Fruit fly (Drosophila melanogaster) whole organism, embryonic: Measurements from ENCODE around the gene CG15534.

ENCODE experiments used
- CG11504 ChIP-seq: fragments of 200-800 bp; sonication (Bioruptor generic); optimal IDR thresholded peaks from 3 replicates; lab custom pipeline; 2019; ENCODE audit warnings: missing biosample characterization, mild to moderate bottlenecking, missing genetic modification characterization, moderate library complexity
- CG12071 ChIP-seq: fragments of 200-800 bp; sonication (Bioruptor generic); optimal IDR thresholded peaks from 3 replicates; lab custom pipeline; 2018; ENCODE audit warnings: missing biosample characterization, mild to moderate bottlenecking, missing genetic modification characterization
- CG12299 ChIP-seq: fragments of 200-800 bp; sonication (Bioruptor generic); optimal IDR thresholded peaks from 2 replicates; lab custom pipeline; 2018; ENCODE audit warnings: missing biosample characterization, mild to moderate bottlenecking, missing genetic modification characterization
- CG2889 ChIP-seq: fragments of 200-800 bp; sonication (Bioruptor generic); IDR thresholded peaks from 3 replicates; pipeline ENCODE4 v1.3.6; 2022; ENCODE audit warnings: missing biosample characterization, missing genetic modification characterization
- CG32767 ChIP-seq: fragments of 200-800 bp; sonication (Bioruptor generic); IDR thresholded peaks from 2 replicates; pipeline ENCODE4 v1.3.6; 2022; ENCODE audit warnings: missing biosample characterization, missing genetic modification characterization
- CG34224 ChIP-seq: fragments of 200-800 bp; sonication (Bioruptor generic); IDR thresholded peaks from 3 replicates; pipeline ENCODE4 v1.3.6; 2022; ENCODE audit warnings: missing biosample characterization, missing genetic modification characterization; ENCODE audit not compliant: partially characterized antibody
- CG7556 ChIP-seq: fragments of 200-800 bp; sonication (Bioruptor generic); optimal IDR thresholded peaks from 2 replicates; lab custom pipeline; 2017; ENCODE audit warnings: missing biosample characterization, mild to moderate bottlenecking, missing genetic modification characterization
- CG7786 ChIP-seq: fragments of 200-800 bp; sonication (Bioruptor generic); optimal IDR thresholded peaks from 2 replicates; lab custom pipeline; 2016; ENCODE audit warnings: missing biosample characterization, missing genetic modification characterization
- CG9215 ChIP-seq: fragments of 200-800 bp; sonication (Bioruptor generic); IDR thresholded peaks from 2 replicates; pipeline ENCODE4 v1.3.6; 2022; ENCODE audit warnings: missing biosample characterization, missing genetic modification characterization
- Hand ChIP-seq: fragments of 200-800 bp; sonication (Bioruptor generic); optimal IDR thresholded peaks from 2 replicates; lab custom pipeline; 2017; ENCODE audit warnings: mild to moderate bottlenecking, missing biosample characterization, missing genetic modification reagents, missing genetic modification characterization
- Lim3 ChIP-seq: fragments of 200-800 bp; sonication (Bioruptor generic); IDR thresholded peaks from 2 replicates; pipeline ENCODE4 v1.3.6; 2022; ENCODE audit warnings: missing biosample characterization, missing genetic modification characterization
- hth ChIP-seq: fragments of >200 bp; optimal IDR thresholded peaks from 2 replicates; lab custom pipeline; 2017; ENCODE audit warnings: inconsistent platforms

DNA sequence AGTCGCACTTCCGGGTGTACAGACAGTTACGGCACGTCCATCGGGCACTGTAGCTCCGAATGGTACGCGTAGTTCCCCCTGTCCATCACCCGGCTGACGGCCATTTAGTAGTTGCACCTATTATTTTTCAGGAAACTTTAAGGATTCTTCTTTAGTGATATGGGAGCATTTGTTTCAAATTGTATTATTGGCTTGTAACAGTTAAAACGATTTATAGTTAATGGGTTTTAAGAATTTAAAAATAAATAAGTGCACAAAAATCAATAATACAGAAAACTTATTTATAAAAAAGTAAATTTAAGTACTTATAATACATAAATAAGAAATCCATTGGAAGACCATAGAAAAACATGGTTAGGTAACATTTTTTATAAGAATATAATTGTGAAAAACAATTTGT is 9.0 kb upstream of the CG15534 start, which contains the start of the genes CG2217 and CG42740:
- TF ChIP-seq CG7556 (GFP tag; lab: Kevin White, UChicago) (no peak), hth (lab: Kevin White, UChicago) (no peak), CG12299 (tag; lab: Kevin White, UChicago) (no peak), CG34224 (no peak), CG12071 (GFP tag; lab: Kevin White, UChicago) (no peak), CG9215 (no peak), Hand (GFP tag; lab: Kevin White, UChicago) (no peak), CG2889 (GFP tag; lab: Robert Waterston, UW) (no peak), CG11504 (tag; lab: Kevin White, UChicago) (no peak), CG32767 (no peak), Lim3 (GFP tag; lab: Robert Waterston, UW) (no peak), CG7786 (GFP tag; lab: Kevin White, UChicago) (no peak)
